Worm (Caenorhabditis elegans) whole organism, L2 larva: ENCODE data around the gene stn-2.

ENCODE experiments used
- C34F6.9 ChIP-seq: fragments of 150-350 bp; optimal IDR thresholded peaks from 2 replicates; lab custom pipeline; 2014; ENCODE audit warnings: missing biosample characterization, missing genetic modification characterization
- F13H6.1 ChIP-seq: sonication (generic microtip); optimal IDR thresholded peaks from 2 replicates; lab custom pipeline; 2016; ENCODE audit warnings: missing genetic modification characterization, missing compliant biosample characterization
- R02D3.7 ChIP-seq: fragments of 150-350 bp; optimal IDR thresholded peaks from 2 replicates; lab custom pipeline; 2014; ENCODE audit warnings: missing biosample characterization, missing genetic modification characterization
- Y55F3AM.14 ChIP-seq: fragments of 200-800 bp; sonication (Bioruptor generic); optimal IDR thresholded peaks from 2 replicates; lab custom pipeline; 2018; ENCODE audit warnings: mild to moderate bottlenecking, missing genetic modification characterization, missing compliant biosample characterization
- ZK546.5 ChIP-seq: sonication (generic microtip); optimal IDR thresholded peaks from 2 replicates; lab custom pipeline; 2017; ENCODE audit warnings: missing biosample characterization, missing genetic modification characterization
- alr-1 ChIP-seq: fragments of 150-350 bp; optimal IDR thresholded peaks from 2 replicates; lab custom pipeline; 2014; ENCODE audit warnings: missing biosample characterization, missing genetic modification characterization
- aly-2 ChIP-seq: fragments of 150-350 bp; optimal IDR thresholded peaks from 2 replicates; lab custom pipeline; 2014; ENCODE audit warnings: missing biosample characterization, missing genetic modification characterization
- ama-1 ChIP-seq: fragments of 150-350 bp; optimal IDR thresholded peaks from 2 replicates; lab custom pipeline; 2018; ENCODE audit warnings: inconsistent platforms
- blmp-1 ChIP-seq: sonication (generic microtip); optimal IDR thresholded peaks from 2 replicates; lab custom pipeline; 2017; ENCODE audit warnings: missing genetic modification characterization, mild to moderate bottlenecking, missing compliant biosample characterization, antibody characterized with exemption, moderate library complexity; ENCODE audit not compliant: insufficient read depth
- ceh-16 ChIP-seq: fragments of 150-350 bp; optimal IDR thresholded peaks from 2 replicates; lab custom pipeline; 2014; ENCODE audit warnings: missing biosample characterization, missing genetic modification characterization
- ceh-82 ChIP-seq: fragments of 150-350 bp; optimal IDR thresholded peaks from 2 replicates; lab custom pipeline; 2014; ENCODE audit warnings: missing biosample characterization, missing genetic modification characterization
- crh-2 ChIP-seq: sonication (generic microtip); optimal IDR thresholded peaks from 2 replicates; lab custom pipeline; 2017; ENCODE audit warnings: missing biosample characterization, missing genetic modification characterization
- dmd-4 ChIP-seq: sonication (generic microtip); optimal IDR thresholded peaks from 2 replicates; lab custom pipeline; 2017; ENCODE audit warnings: missing biosample characterization, missing genetic modification characterization
- egl-27 ChIP-seq: sonication (generic microtip); optimal IDR thresholded peaks from 3 replicates; lab custom pipeline; 2017; ENCODE audit warnings: missing biosample characterization, missing genetic modification reagents, missing genetic modification characterization
- elt-1 ChIP-seq: fragments of 150-350 bp; optimal IDR thresholded peaks from 2 replicates; lab custom pipeline; 2014; ENCODE audit warnings: missing biosample characterization, missing genetic modification characterization
- fos-1 ChIP-seq: fragments of 150-350 bp; optimal IDR thresholded peaks from 2 replicates; lab custom pipeline; 2014; ENCODE audit warnings: missing biosample characterization, missing genetic modification characterization
- gmeb-1 ChIP-seq: fragments of 150-350 bp; optimal IDR thresholded peaks from 2 replicates; lab custom pipeline; 2014; ENCODE audit warnings: missing biosample characterization, missing genetic modification characterization
- lin-11 ChIP-seq: fragments of 150-350 bp; sonication (generic microtip); optimal IDR thresholded peaks from 2 replicates; lab custom pipeline; 2014; ENCODE audit warnings: missing biosample characterization, missing genetic modification characterization, inconsistent platforms, mixed read lengths
- lin-13 ChIP-seq: fragments of 150-350 bp; optimal IDR thresholded peaks from 2 replicates; lab custom pipeline; 2014; ENCODE audit warnings: missing biosample characterization, missing genetic modification reagents, missing genetic modification characterization
- lin-39 ChIP-seq: fragments of 150-350 bp; optimal IDR thresholded peaks from 2 replicates; lab custom pipeline; 2014; ENCODE audit warnings: missing biosample characterization, missing genetic modification reagents, missing genetic modification characterization
- lsy-2 ChIP-seq, 2 experiments: fragments of 150-350 bp in 1 of 2; sonication (generic microtip) in 1 of 2; optimal IDR thresholded peaks; 2 replicates each; lab custom pipeline; 2014 to 2017; ENCODE audit warnings: missing biosample characterization in 2 of 2, missing genetic modification characterization in 2 of 2
- mab-5 ChIP-seq: fragments of 150-350 bp; optimal IDR thresholded peaks from 2 replicates; lab custom pipeline; 2014; ENCODE audit warnings: missing biosample characterization, missing genetic modification characterization
- mdl-1 ChIP-seq, 2 experiments: fragments of 150-350 bp in 1 of 2; sonication (generic microtip) in 1 of 2; optimal IDR thresholded peaks; 2 replicates each; lab custom pipeline; 2017; ENCODE audit warnings: missing biosample characterization in 2 of 2, missing genetic modification characterization in 2 of 2
- nhr-11 ChIP-seq: fragments of 150-350 bp; optimal IDR thresholded peaks from 2 replicates; lab custom pipeline; 2014; ENCODE audit warnings: missing biosample characterization, missing genetic modification characterization
- nhr-12 ChIP-seq: fragments of 150-350 bp; optimal IDR thresholded peaks from 2 replicates; lab custom pipeline; 2014; ENCODE audit warnings: missing biosample characterization, missing genetic modification characterization
- nhr-129 ChIP-seq: fragments of 150-350 bp; optimal IDR thresholded peaks from 2 replicates; lab custom pipeline; 2014; ENCODE audit warnings: missing biosample characterization, missing genetic modification characterization
- nhr-21 ChIP-seq: fragments of 150-350 bp; optimal IDR thresholded peaks from 2 replicates; lab custom pipeline; 2014; ENCODE audit warnings: missing biosample characterization, missing genetic modification characterization
- nhr-23 ChIP-seq: fragments of 150-350 bp; optimal IDR thresholded peaks from 2 replicates; lab custom pipeline; 2014; ENCODE audit warnings: missing biosample characterization, missing genetic modification reagents, missing genetic modification characterization
- nhr-237 ChIP-seq: fragments of 150-350 bp; optimal IDR thresholded peaks from 2 replicates; lab custom pipeline; 2014; ENCODE audit warnings: missing biosample characterization, missing genetic modification characterization
- nhr-25 ChIP-seq: fragments of 150-350 bp; sonication (generic microtip); optimal IDR thresholded peaks from 3 replicates; lab custom pipeline; 2014; ENCODE audit warnings: missing biosample characterization, missing genetic modification characterization
- nhr-6 ChIP-seq: fragments of 150-350 bp; optimal IDR thresholded peaks from 2 replicates; lab custom pipeline; 2014; ENCODE audit warnings: missing biosample characterization, missing genetic modification characterization
- peb-1 ChIP-seq: fragments of 150-350 bp; optimal IDR thresholded peaks from 2 replicates; lab custom pipeline; 2014; ENCODE audit warnings: missing biosample characterization, missing genetic modification characterization
- sem-4 ChIP-seq: fragments of 150-350 bp; optimal IDR thresholded peaks from 2 replicates; lab custom pipeline; 2014; ENCODE audit warnings: missing biosample characterization, missing genetic modification reagents, missing genetic modification characterization
- sma-3 ChIP-seq: sonication (generic microtip); optimal IDR thresholded peaks from 2 replicates; lab custom pipeline; 2016; ENCODE audit warnings: missing genetic modification reagents, missing genetic modification characterization, missing compliant biosample characterization
- sma-9 ChIP-seq, 2 experiments: fragments of 150-350 bp in 1 of 2; sonication (generic microtip) in 1 of 2; optimal IDR thresholded peaks; 2 replicates each; lab custom pipeline; 2014 to 2016; ENCODE audit warnings: missing genetic modification characterization in 2 of 2, mild to moderate bottlenecking in 1 of 2, missing biosample characterization in 1 of 2, missing compliant biosample characterization in 1 of 2, missing genetic modification reagents in 1 of 2, moderate library complexity in 1 of 2
- snpc-4 ChIP-seq: fragments of 150-350 bp; optimal IDR thresholded peaks from 2 replicates; lab custom pipeline; 2014; ENCODE audit warnings: missing biosample characterization, missing genetic modification characterization
- unc-39 ChIP-seq: fragments of 150-350 bp; optimal IDR thresholded peaks from 2 replicates; lab custom pipeline; 2014; ENCODE audit warnings: missing biosample characterization, missing genetic modification characterization
- unc-55 ChIP-seq: fragments of 150-350 bp; sonication (generic microtip); optimal IDR thresholded peaks from 3 replicates; lab custom pipeline; 2014; ENCODE audit warnings: missing biosample characterization, missing genetic modification reagents, missing genetic modification characterization
- unc-62 ChIP-seq: fragments of 150-350 bp; optimal IDR thresholded peaks from 2 replicates; lab custom pipeline; 2014; ENCODE audit warnings: missing biosample characterization, missing genetic modification reagents, missing genetic modification characterization
- zag-1 ChIP-seq: fragments of 150-350 bp; optimal IDR thresholded peaks from 2 replicates; lab custom pipeline; 2014; ENCODE audit warnings: missing biosample characterization, missing genetic modification characterization
- ztf-1 ChIP-seq: fragments of 200-800 bp; sonication (Bioruptor generic); conservative IDR thresholded peaks from 2 replicates; pipeline ENCODE4 v1.3.6; 2022; ENCODE audit warnings: missing genetic modification characterization, missing compliant biosample characterization
- ztf-11 ChIP-seq: sonication (generic microtip); optimal IDR thresholded peaks from 2 replicates; lab custom pipeline; 2017; ENCODE audit warnings: missing biosample characterization, missing genetic modification characterization
- ztf-4 ChIP-seq: fragments of 150-350 bp; optimal IDR thresholded peaks from 2 replicates; lab custom pipeline; 2014; ENCODE audit warnings: missing biosample characterization, missing genetic modification characterization

The stn-2 gene

ce11 chrX:7661628-7662027 is 18.8 kb downstream of the stn-2 start (continued):
- no peak for TF ChIP-seq egl-27
- peak; percentile 31 for TF ChIP-seq crh-2 (tag; lab: Kevin White, UChicago)
- TF ChIP-seq mab-5: no peak
- peak; percentile 62 for TF ChIP-seq sma-9 (GFP tag; optimal IDR thresholded peaks at IDR 0.05; lab: Kevin White, UChicago)
- no peak for TF ChIP-seq sma-9 (tag; optimal IDR thresholded peaks at IDR 0.05; lab: Kevin White, UChicago)
- TF ChIP-seq fos-1 (tag; lab: Kevin White, UChicago): no peak

DNA sequence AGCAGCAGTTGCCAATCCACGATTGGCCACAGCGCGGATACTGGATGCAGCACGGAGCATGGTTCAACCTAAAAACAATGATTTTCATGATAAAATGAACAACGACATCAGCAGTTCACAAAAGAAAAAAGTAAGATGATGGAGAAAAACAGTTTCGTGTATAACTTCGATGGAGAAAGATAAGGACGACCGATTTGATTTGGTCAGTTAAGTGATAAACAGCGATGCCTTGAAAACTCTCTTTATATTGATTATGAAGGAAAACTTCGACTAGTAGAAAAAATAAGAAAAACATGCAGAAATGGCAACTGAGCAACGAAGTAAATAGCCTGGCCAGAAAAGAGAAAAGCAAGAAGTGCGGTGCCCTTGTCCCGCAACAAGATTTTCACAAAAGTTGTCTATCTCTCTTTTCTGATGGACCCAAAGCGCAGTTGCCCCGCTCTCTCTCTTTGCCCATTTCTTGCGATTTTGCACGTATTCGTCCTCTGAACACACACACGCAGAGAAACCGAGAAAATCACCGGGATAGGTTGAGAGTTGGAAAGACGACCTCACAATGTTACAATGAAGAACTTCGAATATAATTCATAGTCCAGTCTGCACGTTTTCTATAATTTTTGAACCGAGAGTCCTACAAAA is 19.4 kb downstream of the stn-2 start, which contains the start of gene pcca-1:
pcca-1 (minus strand) TSS at position 68 of the 639 bp plus-strand sequence.
- no peak for TF ChIP-seq snpc-4
- no peak for TF ChIP-seq nhr-6 (tag; lab: Kevin White, UChicago)
- no peak for TF ChIP-seq unc-55 (GFP tag; lab: Kevin White, UChicago)
- TF ChIP-seq unc-62 (GFP tag; lab: Kevin White, UChicago): no peak
- TF ChIP-seq lin-13: peak; percentile 9
- TF ChIP-seq F13H6.1 (tag; lab: Kevin White, UChicago): peak; percentile 2
- no peak for TF ChIP-seq fos-1 (tag; lab: Kevin White, UChicago)
- TF ChIP-seq mab-5: no peak
- TF ChIP-seq unc-39 (tag; lab: Kevin White, UChicago): no peak
- no peak for TF ChIP-seq sma-9 (GFP tag; optimal IDR thresholded peaks at IDR 0.05; lab: Kevin White, UChicago)
- no peak for TF ChIP-seq sma-9 (tag; optimal IDR thresholded peaks at IDR 0.05; lab: Kevin White, UChicago)
- no peak for TF ChIP-seq nhr-23 (tag; lab: Kevin White, UChicago)
- TF ChIP-seq dmd-4: no peak
- no peak for TF ChIP-seq ztf-1
- TF ChIP-seq egl-27: no peak
- TF ChIP-seq nhr-21 (tag; lab: Kevin White, UChicago): no peak
- no peak for TF ChIP-seq lin-11
- TF ChIP-seq C34F6.9 (tag; lab: Kevin White, UChicago): peak; percentile 43
- TF ChIP-seq ama-1 (lab: Kevin White, UChicago): peak; percentile 3
- TF ChIP-seq ZK546.5 (tag; lab: Kevin White, UChicago): no peak
- TF ChIP-seq peb-1 (tag; lab: Kevin White, UChicago): no peak
- no peak for TF ChIP-seq alr-1
- no peak for TF ChIP-seq lsy-2 (tag; optimal IDR thresholded peaks at IDR 0.05; lab: Kevin White, UChicago)
- TF ChIP-seq elt-1 (tag; lab: Kevin White, UChicago): no peak
- TF ChIP-seq ztf-4 (tag; lab: Kevin White, UChicago): no peak
- no peak for TF ChIP-seq ceh-82
- TF ChIP-seq nhr-129 (tag; lab: Kevin White, UChicago): peak; percentile 49

DNA sequence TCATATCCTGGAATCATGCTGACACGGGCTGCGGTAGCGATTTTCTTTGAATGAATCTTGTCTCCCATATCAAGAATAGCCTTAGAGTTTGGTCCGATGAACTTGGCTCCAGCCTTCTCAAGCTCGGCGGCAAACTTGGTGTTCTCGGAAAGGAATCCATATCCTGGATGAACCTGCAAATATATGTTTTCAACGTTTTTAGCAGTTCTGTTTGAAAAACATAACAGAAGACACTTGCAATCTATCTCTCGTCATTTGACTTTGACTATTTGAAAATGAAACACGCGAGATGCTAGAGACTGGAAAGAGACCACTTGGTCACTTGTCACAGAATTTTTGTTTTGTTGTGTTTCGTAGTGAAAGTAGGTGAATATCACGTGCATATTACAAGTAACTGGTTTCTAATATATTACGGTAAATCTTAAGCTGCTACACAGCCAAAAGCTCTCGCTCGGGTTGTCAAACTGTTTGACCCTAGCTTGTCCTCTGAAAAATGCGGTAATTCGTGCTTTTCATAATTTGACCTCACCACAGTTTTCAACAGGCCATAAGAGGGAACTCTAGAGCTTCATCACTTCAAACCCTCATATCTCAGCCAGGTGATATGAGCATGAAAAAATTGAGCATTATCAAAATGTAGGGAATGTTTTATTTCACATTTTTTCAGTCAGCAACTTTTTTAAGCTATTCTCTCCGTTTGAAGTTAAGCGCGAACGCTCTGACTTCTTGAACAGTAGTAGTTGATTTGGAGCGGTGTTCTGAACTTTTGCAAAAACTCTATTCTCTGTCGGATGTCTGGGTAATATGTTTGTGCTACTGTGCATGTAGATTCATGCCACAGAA is 20.6 kb downstream of the stn-2 start:
- TF ChIP-seq Y55F3AM.14 (GFP tag; lab: Kevin White, UChicago) (no peak), nhr-12 (tag; lab: Kevin White, UChicago) (no peak), crh-2 (tag; lab: Kevin White, UChicago) (no peak), peb-1 (tag; lab: Kevin White, UChicago) (no peak), ama-1 (lab: Kevin White, UChicago) (no peak), nhr-6 (tag; lab: Kevin White, UChicago) (no peak), elt-1 (tag; lab: Kevin White, UChicago) (no peak), blmp-1 (tag; lab: Kevin White, UChicago) (peak; percentile 34), lin-13 (no peak), nhr-23 (tag; lab: Kevin White, UChicago) (no peak), R02D3.7 (no peak), unc-62 (GFP tag; lab: Kevin White, UChicago) (no peak), nhr-11 (no peak), dmd-4 (no peak), ztf-11 (tag; lab: Kevin White, UChicago) (no peak), mab-5 (no peak), egl-27 (no peak), mdl-1 (tag; optimal IDR thresholded peaks at IDR 0.05; lab: Kevin White, UChicago) (no peak), unc-39 (tag; lab: Kevin White, UChicago) (no peak), ceh-16 (no peak), ztf-1 (no peak), zag-1 (tag; lab: Kevin White, UChicago) (no peak), snpc-4 (no peak), alr-1 (no peak), ceh-82 (no peak), sma-9 (GFP tag; optimal IDR thresholded peaks at IDR 0.05; lab: Kevin White, UChicago) (peak; percentile 8), sma-9 (tag; optimal IDR thresholded peaks at IDR 0.05; lab: Kevin White, UChicago) (no peak), F13H6.1 (tag; lab: Kevin White, UChicago) (peak; percentile 14), fos-1 (tag; lab: Kevin White, UChicago) (no peak), gmeb-1 (tag; lab: Kevin White, UChicago) (peak; percentile 4), nhr-129 (tag; lab: Kevin White, UChicago) (peak; percentile 73), lin-39 (tag; lab: Kevin White, UChicago) (no peak), sma-3 (GFP tag; lab: Kevin White, UChicago) (no peak), sem-4 (tag; lab: Kevin White, UChicago) (no peak), lsy-2 (tag; optimal IDR thresholded peaks at IDR 0.05; lab: Kevin White, UChicago) (peak in 1 of 2 experiments; percentile 36), nhr-25 (tag; lab: Kevin White, UChicago) (peak; percentile 34), nhr-237 (tag; lab: Kevin White, UChicago) (no peak), unc-55 (GFP tag; lab: Kevin White, UChicago) (no peak), aly-2 (no peak)
